Worm (Caenorhabditis elegans) whole organism, L4/young adult: ENCODE measurements around the gene C49C3.20.

Experiments used
- W03F9.2 ChIP-seq: fragments of 150-350 bp; optimal IDR thresholded peaks from 2 replicates; lab custom pipeline; 2014; ENCODE audit warnings: missing biosample characterization, missing genetic modification characterization
- dao-5 ChIP-seq: sonication (generic microtip); optimal IDR thresholded peaks from 2 replicates; lab custom pipeline; 2016; ENCODE audit warnings: missing genotype, missing genetic modification characterization, moderate library complexity, missing compliant biosample characterization
- him-1 ChIP-seq: sonication (generic microtip); optimal IDR thresholded peaks from 2 replicates; lab custom pipeline; 2016; ENCODE audit warnings: missing genotype, missing genetic modification reagents, missing genetic modification characterization, missing compliant biosample characterization

DNA sequence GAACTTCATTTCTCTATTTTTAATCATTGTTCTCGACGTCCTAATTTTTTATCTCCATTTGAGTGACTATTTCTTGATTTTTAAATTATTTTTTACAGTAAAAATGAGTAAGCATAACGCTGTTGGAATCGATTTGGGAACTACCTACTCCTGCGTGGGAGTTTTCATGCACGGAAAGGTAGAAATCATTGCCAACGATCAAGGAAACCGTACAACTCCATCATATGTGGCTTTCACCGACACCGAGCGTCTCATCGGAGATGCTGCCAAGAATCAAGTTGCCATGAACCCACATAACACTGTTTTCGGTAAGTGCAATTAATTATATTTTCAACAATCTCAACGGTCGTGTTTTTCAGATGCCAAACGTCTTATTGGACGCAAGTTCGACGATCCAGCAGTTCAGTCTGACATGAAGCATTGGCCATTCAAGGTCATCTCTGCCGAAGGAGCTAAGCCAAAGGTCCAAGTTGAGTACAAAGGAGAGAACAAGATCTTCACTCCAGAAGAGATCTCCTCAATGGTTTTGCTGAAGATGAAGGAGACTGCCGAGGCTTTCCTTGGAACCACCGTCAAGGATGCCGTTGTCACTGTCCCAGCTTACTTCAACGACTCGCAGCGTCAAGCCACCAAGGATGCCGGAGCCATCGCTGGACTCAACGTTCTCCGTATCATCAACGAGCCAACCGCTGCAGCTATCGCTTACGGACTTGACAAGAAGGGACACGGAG is 37.3 kb downstream of the C49C3.20 start, which contains the start of gene hsp-1:
- no peak for TF ChIP-seq him-1
- no peak for TF ChIP-seq dao-5 (tag; lab: Kevin White, UChicago)
- no peak for TF ChIP-seq W03F9.2 (tag; lab: Kevin White, UChicago)
